Worm (Caenorhabditis elegans) whole organism, late embryonic: ENCODE measurements around the gene R12B2.2.

ENCODE experiments used
- ama-1 ChIP-seq: fragments of 150-350 bp; optimal IDR thresholded peaks from 2 replicates; lab custom pipeline; 2014
- dmd-4 ChIP-seq: sonication (generic microtip); optimal IDR thresholded peaks from 2 replicates; lab custom pipeline; 2016; ENCODE audit warnings: borderline replicate concordance, missing genetic modification characterization, missing compliant biosample characterization
- ref-2 ChIP-seq: sonication (generic microtip); optimal IDR thresholded peaks from 2 replicates; lab custom pipeline; 2016; ENCODE audit warnings: missing genetic modification characterization, missing compliant biosample characterization

- TF ChIP-seq dmd-4 (tag; lab: Kevin White, UChicago) (no peak), ref-2 (peak; percentile 11), ama-1 (no peak)
These were observed 36.8 kb downstream of the R12B2.2 start for ce11 chrIII:5843662-5844061.
